Worm (Caenorhabditis elegans): ENCODE results near the gene cox-5A.

The cox-5A gene

DNA sequence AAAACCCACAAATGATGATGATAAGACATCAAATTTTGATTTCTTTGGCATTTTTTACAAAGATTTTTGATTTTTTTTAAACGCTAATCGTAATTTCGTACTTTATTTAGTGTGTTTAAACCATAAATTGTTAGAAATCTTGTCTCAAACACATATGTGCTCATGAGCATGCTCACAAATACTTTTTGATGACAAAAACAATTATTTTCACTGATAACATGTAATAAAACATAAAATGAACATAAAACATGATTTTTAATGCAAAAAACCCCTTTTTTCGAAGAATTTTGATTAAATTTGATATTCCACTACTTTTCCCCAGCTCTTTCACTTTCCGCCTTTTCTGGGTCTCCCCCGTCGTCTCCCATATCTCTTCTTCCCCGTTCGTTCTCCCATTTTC lies 27.5 kb downstream of the cox-5A start:
- no peak for TF ChIP-seq mdl-1 (tag; optimal IDR thresholded peaks at IDR 0.05)
- no peak for TF ChIP-seq unc-62 (GFP tag; optimal IDR thresholded peaks at IDR 0.05)
- peak; percentile 27 for TF ChIP-seq elt-2 (tag; optimal IDR thresholded peaks at IDR 0.05)

DNA sequence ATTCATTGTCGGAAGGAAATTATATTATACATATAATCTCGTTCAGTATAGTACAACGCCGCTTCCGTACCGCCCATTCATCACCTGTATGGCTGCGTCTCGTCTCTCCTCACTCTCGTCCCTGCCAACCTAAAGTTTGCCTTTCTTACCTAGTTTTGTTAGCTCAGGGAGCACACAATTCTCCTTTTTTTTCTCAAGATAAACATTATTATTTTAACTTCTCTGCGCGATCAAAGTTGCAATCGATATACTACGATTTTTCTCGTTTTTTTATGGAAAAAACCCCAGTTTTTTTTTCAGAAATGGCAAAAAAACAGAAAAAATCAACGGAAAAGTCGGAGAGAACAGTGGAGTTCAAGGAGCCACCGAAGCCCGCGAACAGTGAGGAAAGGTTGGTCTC lies 29.1 kb downstream of the cox-5A start, which contains the start of gene epg-3:
Gene epg-3, plus strand, starts transcription at position 301 of the 400 bp plus-strand sequence.
- peak; percentile 57 for TF ChIP-seq pha-4 (tag; optimal IDR thresholded peaks at IDR 0.05)
- TF ChIP-seq ceh-82 (tag; optimal IDR thresholded peaks at IDR 0.05): no peak
- TF ChIP-seq ceh-16 (tag; optimal IDR thresholded peaks at IDR 0.05): no peak
- TF ChIP-seq nfya-1 (tag; optimal IDR thresholded peaks at IDR 0.05; ENCODE audit: insufficient read depth): peak; percentile 26
- TF ChIP-seq unc-39 (tag; optimal IDR thresholded peaks at IDR 0.05): no peak
- no peak for TF ChIP-seq skn-1 (tag; optimal IDR thresholded peaks at IDR 0.05)
- no peak for TF ChIP-seq nhr-67 (tag; optimal IDR thresholded peaks at IDR 0.05)

DNA sequence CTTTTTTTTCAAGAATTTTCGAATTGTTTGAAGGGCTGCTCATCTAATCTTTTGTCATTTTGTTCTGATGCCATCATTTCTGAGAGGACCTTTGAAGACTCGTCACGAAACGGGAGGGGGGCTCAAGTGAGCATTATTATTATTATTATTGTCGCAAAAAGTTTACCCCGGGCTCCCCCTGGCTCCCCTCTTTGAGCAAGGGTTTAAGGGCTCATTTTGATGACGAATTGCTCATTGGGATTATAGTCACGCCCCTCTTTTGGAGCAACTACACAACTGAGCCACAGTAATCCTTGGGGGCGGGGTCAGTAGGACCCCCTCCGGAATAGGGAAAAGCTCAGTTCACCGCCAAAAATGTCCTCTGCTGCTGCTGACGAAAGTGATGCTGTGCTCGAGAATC lies 37.0 kb downstream of the cox-5A start, which contains the start of gene unc-25:
Gene unc-25, plus strand, starts transcription at position 345 of the 400 bp plus-strand sequence.
- TF ChIP-seq pqm-1 (tag; optimal IDR thresholded peaks at IDR 0.05): no peak
- TF ChIP-seq nhr-237 (tag; optimal IDR thresholded peaks at IDR 0.05): no peak
- TF ChIP-seq nhr-11 (tag; optimal IDR thresholded peaks at IDR 0.05): no peak
- peak; percentile 57 for TF ChIP-seq lin-39 (tag; optimal IDR thresholded peaks at IDR 0.05)
- no peak for TF ChIP-seq nhr-12 (tag; optimal IDR thresholded peaks at IDR 0.05)
- peak; percentile 16 for TF ChIP-seq nfya-1 (tag; optimal IDR thresholded peaks at IDR 0.05; ENCODE audit: insufficient read depth)
- TF ChIP-seq snpc-4 (tag; optimal IDR thresholded peaks at IDR 0.05): no peak
- no peak for TF ChIP-seq ceh-82 (tag; optimal IDR thresholded peaks at IDR 0.05)
- TF ChIP-seq hmg-11 (tag; optimal IDR thresholded peaks at IDR 0.05): no peak

DNA sequence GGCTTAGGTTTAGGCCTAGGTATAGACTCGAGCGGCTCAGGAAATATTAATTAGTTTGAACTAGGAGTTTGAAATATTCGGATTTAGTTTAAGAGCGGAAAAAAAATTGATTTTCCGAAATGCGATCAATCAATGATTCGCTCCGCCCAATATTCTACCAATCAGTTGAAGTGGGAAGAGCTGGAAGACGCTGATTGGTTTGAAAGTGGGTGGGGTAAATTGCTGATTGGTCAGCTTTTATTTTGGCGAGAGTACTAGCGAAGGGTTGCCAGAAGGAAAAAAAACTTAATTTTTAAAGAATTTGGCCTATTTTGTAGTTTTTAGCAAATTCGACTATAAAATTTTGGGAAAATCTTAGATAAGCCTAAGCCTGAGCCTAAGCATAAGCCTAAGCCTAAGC lies 38.8 kb downstream of the cox-5A start:
- TF ChIP-seq nhr-67 (tag; optimal IDR thresholded peaks at IDR 0.05) (no peak), nhr-77 (tag; optimal IDR thresholded peaks at IDR 0.05) (no peak), nfya-1 (tag; optimal IDR thresholded peaks at IDR 0.05; ENCODE audit: insufficient read depth) (peak; percentile 96)

DNA sequence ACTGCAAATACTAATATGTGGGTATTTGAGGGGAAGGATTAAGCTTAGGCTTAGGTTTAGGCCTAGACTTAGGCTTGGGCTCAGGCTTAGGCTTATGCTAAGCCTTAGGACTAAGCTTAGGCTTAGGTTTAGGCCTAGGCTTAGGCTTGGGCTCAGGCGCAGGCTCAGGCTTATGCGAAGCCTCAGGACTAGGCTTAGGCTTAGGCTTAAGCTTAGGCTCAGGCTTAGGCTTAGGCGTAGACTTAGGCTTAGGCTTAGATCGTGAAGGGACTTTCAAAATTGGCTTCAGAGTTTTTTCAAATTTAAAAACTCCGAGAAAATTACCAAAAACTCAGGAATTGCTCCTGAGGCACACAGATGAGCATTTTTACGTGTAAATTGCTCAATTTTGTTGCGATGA lies 39.8 kb downstream of the cox-5A start:
- TF ChIP-seq hmg-11 (tag; optimal IDR thresholded peaks at IDR 0.05): no peak
- no peak for TF ChIP-seq nhr-76 (tag; optimal IDR thresholded peaks at IDR 0.05)
- no peak for TF ChIP-seq elt-1 (tag; optimal IDR thresholded peaks at IDR 0.05)
- no peak for TF ChIP-seq mml-1 (tag; optimal IDR thresholded peaks at IDR 0.05)
- no peak for TF ChIP-seq nhr-77 (tag; optimal IDR thresholded peaks at IDR 0.05)
- TF ChIP-seq daf-12 (tag; optimal IDR thresholded peaks at IDR 0.05): no peak

DNA sequence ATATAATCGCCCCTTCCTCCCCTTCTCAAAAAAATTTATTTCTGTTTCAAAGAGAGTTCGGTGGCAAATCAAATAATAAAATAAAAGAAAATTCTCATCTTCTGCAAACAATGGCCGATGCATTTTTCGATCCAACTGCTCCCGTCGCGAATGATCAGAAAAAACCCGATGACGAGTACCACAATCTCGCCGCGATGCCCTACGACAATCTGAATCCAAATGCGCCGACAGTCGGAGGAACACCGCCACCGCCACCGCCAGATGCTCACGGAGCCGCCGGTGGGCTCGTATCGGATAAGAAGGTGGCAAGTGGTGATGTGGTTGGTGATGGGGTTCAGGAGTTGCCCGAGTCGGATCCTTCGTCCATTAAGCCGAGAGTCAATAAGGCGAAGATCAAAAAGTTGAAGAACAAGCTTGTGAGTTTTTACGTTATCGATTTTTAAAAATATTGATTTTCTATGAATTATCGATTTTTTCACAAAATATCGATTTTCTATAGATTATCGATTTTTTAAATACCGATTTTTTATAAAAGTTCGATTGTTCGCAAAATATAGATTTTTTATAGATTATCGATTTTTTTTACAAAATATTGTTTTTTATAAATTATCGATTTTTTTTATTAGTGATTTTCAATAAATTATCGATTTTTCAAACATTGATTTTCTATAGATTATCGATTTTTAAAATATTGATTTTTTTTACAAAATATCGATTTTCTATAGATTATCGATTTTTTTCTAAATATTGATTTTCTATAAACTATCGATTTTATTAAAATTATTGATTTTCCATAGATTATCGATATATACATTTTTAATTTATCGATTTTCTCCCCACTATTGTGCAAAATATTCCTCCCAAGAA lies 46.3 kb downstream of the cox-5A start, which contains the start of gene Y39E4A.1:
Gene Y39E4A.1, plus strand, starts transcription at position 51 of the 867 bp plus-strand sequence.
- no peak for TF ChIP-seq elt-2 (tag; optimal IDR thresholded peaks at IDR 0.05)
- no peak for TF ChIP-seq ztf-4 (tag; optimal IDR thresholded peaks at IDR 0.05)
- peak; percentile 99 for TF ChIP-seq ceh-28 (tag; optimal IDR thresholded peaks at IDR 0.05)

DNA sequence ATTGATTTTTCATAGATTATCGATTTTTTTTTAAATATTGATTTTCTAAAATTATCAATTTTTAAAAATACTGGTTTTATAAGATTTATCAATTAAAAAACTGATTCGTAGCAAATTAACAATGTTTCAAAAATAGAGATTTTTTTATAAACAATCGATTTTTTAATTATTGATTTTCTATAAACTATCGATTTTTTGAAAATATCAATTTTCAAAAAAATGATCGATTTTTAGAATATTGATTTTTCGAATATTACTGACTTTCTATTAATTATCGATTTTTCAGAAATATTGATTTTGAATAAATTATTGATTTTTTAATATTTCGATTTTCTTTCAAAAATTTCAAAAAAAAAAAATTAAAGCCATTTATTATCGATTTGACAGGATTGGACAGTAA lies 47.3 kb downstream of the cox-5A start:
- TF ChIP-seq ceh-28 (tag; optimal IDR thresholded peaks at IDR 0.05) (peak; percentile 98), fkh-10 (GFP tag; optimal IDR thresholded peaks at IDR 0.05) (no peak), unc-62 (GFP tag; optimal IDR thresholded peaks at IDR 0.05) (no peak)

All from whole organism, L3 larva.